Worm (Caenorhabditis elegans): ENCODE measurements around the gene cnx-1.

Gene cnx-1

DNA sequence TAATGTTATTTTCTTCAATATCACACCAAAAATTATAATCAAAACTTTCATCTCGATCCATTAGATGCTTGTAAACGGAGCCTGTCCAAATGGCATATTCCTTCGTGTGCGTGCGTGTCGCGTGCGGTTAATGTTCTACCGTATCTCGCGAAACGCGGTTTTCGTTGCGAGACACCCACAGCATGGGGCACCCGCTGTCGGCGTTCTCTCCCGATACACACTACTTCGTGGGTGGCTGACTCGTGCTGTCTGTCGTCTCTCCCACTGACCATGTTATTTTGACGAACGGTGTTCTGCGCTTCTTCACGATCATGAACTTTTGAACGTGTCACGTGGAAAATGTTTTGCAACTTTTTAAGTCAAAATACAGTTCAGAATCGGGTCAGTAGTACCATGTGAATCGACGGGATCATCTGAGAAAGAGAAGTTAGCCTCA is 51.5 kb downstream of the cnx-1 start (continued):
- TF ChIP-seq nhr-120 (GFP tag; IDR thresholded peaks at IDR 0.05) (no peak), Y53G8AR.9 (GFP tag; conservative IDR thresholded peaks at IDR 0.05) (peak; percentile 98), ekl-4 (GFP tag; IDR thresholded peaks at IDR 0.05) (peak; percentile 99), nfya-2 (GFP tag; IDR thresholded peaks at IDR 0.05) (0 out of 2 replicates have a peak, but pooled peaks have one; percentile 87), tlf-1 (GFP tag; optimal IDR thresholded peaks at IDR 0.05) (peak; percentile 97), mxl-1 (tag; optimal IDR thresholded peaks at IDR 0.05) (no peak), sptf-2 (GFP tag; optimal IDR thresholded peaks at IDR 0.05) (peak; percentile 17), mes-4 (tag; optimal IDR thresholded peaks at IDR 0.05) (no peak), zim-3 (tag; optimal IDR thresholded peaks at IDR 0.05) (peak; percentile 94), F49E8.2 (tag; optimal IDR thresholded peaks at IDR 0.05; ENCODE audit: insufficient read depth) (no peak), hsf-1 (GFP tag; IDR thresholded peaks at IDR 0.05) (peak; percentile 72), F57C9.4 (tag; optimal IDR thresholded peaks at IDR 0.05) (peak; percentile 95), hmg-1.2 (GFP tag; IDR thresholded peaks at IDR 0.05) (peak; percentile 95), C17E4.6 (GFP tag; IDR thresholded peaks at IDR 0.05) (peak; percentile 96), ama-1 (optimal IDR thresholded peaks at IDR 0.05) (peak; percentile 90), ama-1 (GFP tag; optimal IDR thresholded peaks at IDR 0.05) (peak in 1 of 2 experiments; percentile 78), ets-4 (GFP tag; optimal IDR thresholded peaks at IDR 0.05) (peak; percentile 98), egl-18 (GFP tag; IDR thresholded peaks at IDR 0.05) (peak; percentile 93), nhr-90 (tag; optimal IDR thresholded peaks at IDR 0.05) (peak; percentile 94), lir-1 (GFP tag; conservative IDR thresholded peaks at IDR 0.05) (peak; percentile 92), athp-1 (tag; optimal IDR thresholded peaks at IDR 0.05) (peak; percentile 93), lsl-1 (GFP tag; optimal IDR thresholded peaks at IDR 0.05) (peak; percentile 29), efl-1 (GFP tag; optimal IDR thresholded peaks at IDR 0.05) (no peak), Y95B8A.8 (GFP tag; IDR thresholded peaks at IDR 0.05) (peak; percentile 96), lin-40 (tag; optimal IDR thresholded peaks at IDR 0.05) (peak; percentile 98), snpc-3.4 (tag; optimal IDR thresholded peaks at IDR 0.05) (peak; percentile 55), lsy-27 (tag; optimal IDR thresholded peaks at IDR 0.05; ENCODE audit: borderline replicate concordance, insufficient read depth) (no peak), F23B12.7 (tag; optimal IDR thresholded peaks at IDR 0.05; ENCODE audit: insufficient read depth) (no peak), nfya-1 (tag; optimal IDR thresholded peaks at IDR 0.05; ENCODE audit: borderline replicate concordance, insufficient read depth) (no peak), cebp-2 (GFP tag; IDR thresholded peaks at IDR 0.05) (peak; percentile 95), madf-3 (GFP tag; IDR thresholded peaks at IDR 0.05) (peak; percentile 100), let-607 (tag; optimal IDR thresholded peaks at IDR 0.05) (peak; percentile 91 to 94), madf-6 (GFP tag; IDR thresholded peaks at IDR 0.05) (peak; percentile 66), mcd-1 (GFP tag; IDR thresholded peaks at IDR 0.05) (peak; percentile 96), ceh-40 (GFP tag; IDR thresholded peaks at IDR 0.05) (peak; percentile 79), repo-1 (tag; optimal IDR thresholded peaks at IDR 0.05) (peak; percentile 98), ceh-100 (GFP tag; IDR thresholded peaks at IDR 0.05) (peak; percentile 84), akir-1 (GFP tag; optimal IDR thresholded peaks at IDR 0.05) (peak; percentile 92), F33H1.4 (GFP tag; IDR thresholded peaks at IDR 0.05) (peak; percentile 91), pha-4 (tag; optimal IDR thresholded peaks at IDR 0.05) (peak; percentile 95), madf-10 (tag; optimal IDR thresholded peaks at IDR 0.05) (peak; percentile 94), attf-5 (GFP tag; optimal IDR thresholded peaks at IDR 0.05) (peak; percentile 99), Y79H2A.3 (GFP tag; conservative IDR thresholded peaks at IDR 0.05) (no peak; the same call in 1 of the 2 replicates), F22D6.2 (tag; optimal IDR thresholded peaks at IDR 0.05) (peak; percentile 89), sea-2 (GFP tag; IDR thresholded peaks at IDR 0.05) (peak; percentile 94), chd-7 (tag; optimal IDR thresholded peaks at IDR 0.05) (peak; percentile 99), Y67H2A.10 (GFP tag; conservative IDR thresholded peaks at IDR 0.05) (peak; percentile 99), zfh-2 (GFP tag; conservative IDR thresholded peaks at IDR 0.05) (peak; percentile 99)

All from whole organism, young adult.